Worm (Caenorhabditis elegans) whole organism, L4 larva: ENCODE results near the gene B0212.3.

Experiments used
- Y105C5A.15 ChIP-seq: fragments of 200-800 bp; sonication (Bioruptor generic); IDR thresholded peaks from 2 replicates; pipeline ENCODE4 v1.3.6; 2022; ENCODE audit warnings: missing genetic modification characterization, missing compliant biosample characterization
- ZK337.2 ChIP-seq: fragments of 200-800 bp; sonication (Bioruptor generic); IDR thresholded peaks from 2 replicates; pipeline ENCODE4 v1.3.6; 2022; ENCODE audit warnings: missing genetic modification reagents, missing genetic modification characterization, missing compliant biosample characterization
- ZK546.5 ChIP-seq, 2 experiments: sonication (generic microtip); optimal IDR thresholded peaks; 2 replicates each; lab custom pipeline; 2017; ENCODE audit warnings: missing biosample characterization in 2 of 2, missing genetic modification characterization in 2 of 2
- hif-1 ChIP-seq, 2 experiments: sonication (generic microtip); optimal IDR thresholded peaks; 2 replicates each; lab custom pipeline; 2016 to 2017; ENCODE audit warnings: missing compliant biosample characterization in 2 of 2, missing genetic modification characterization in 2 of 2, missing genetic modification reagents in 2 of 2, missing genotype in 2 of 2, mild to moderate bottlenecking in 1 of 2
- lin-13 ChIP-seq: fragments of 150-350 bp; optimal IDR thresholded peaks from 2 replicates; lab custom pipeline; 2014; ENCODE audit warnings: missing biosample characterization, missing genetic modification reagents, missing genetic modification characterization
- lin-15B ChIP-seq: fragments of 150-350 bp; sonication (generic microtip); optimal IDR thresholded peaks from 3 replicates; lab custom pipeline; 2014; ENCODE audit warnings: missing biosample characterization, missing genetic modification characterization
- lin-39 ChIP-seq: fragments of 150-350 bp; optimal IDR thresholded peaks from 2 replicates; lab custom pipeline; 2014; ENCODE audit warnings: missing biosample characterization, missing genetic modification reagents, missing genetic modification characterization
- nhr-11 ChIP-seq: fragments of 150-350 bp; optimal IDR thresholded peaks from 2 replicates; lab custom pipeline; 2014; ENCODE audit warnings: missing biosample characterization, missing genetic modification characterization
- nhr-28 ChIP-seq: fragments of 150-350 bp; optimal IDR thresholded peaks from 2 replicates; lab custom pipeline; 2014; ENCODE audit warnings: missing biosample characterization, missing genetic modification characterization
- nhr-76 ChIP-seq: fragments of 150-350 bp; optimal IDR thresholded peaks from 2 replicates; lab custom pipeline; 2014; ENCODE audit warnings: missing biosample characterization, missing genetic modification characterization
- saeg-2 ChIP-seq: fragments of 200-800 bp; sonication (Bioruptor generic); IDR thresholded peaks from 2 replicates; pipeline ENCODE4 v1.3.6; 2022; ENCODE audit warnings: missing genetic modification reagents, missing genetic modification characterization, missing compliant biosample characterization
- sdz-12 ChIP-seq: fragments of 200-800 bp; sonication (Bioruptor generic); optimal IDR thresholded peaks from 2 replicates; lab custom pipeline; 2018; ENCODE audit warnings: mild to moderate bottlenecking, missing genetic modification characterization, missing compliant biosample characterization
- unc-62 ChIP-seq, 3 experiments: fragments of 150-350 bp in 1 of 3; sonication (generic microtip); optimal IDR thresholded peaks in 2 of 3; peaks in 1 of 3; 1 replicate in 1 of 3; 2 replicates in 2 of 3; lab custom pipeline; 2014 to 2017; ENCODE audit warnings: missing biosample characterization in 3 of 3, missing genetic modification characterization in 3 of 3, missing genetic modification reagents in 3 of 3, missing genotype in 1 of 3
- ztf-11 ChIP-seq: fragments of 150-350 bp; optimal IDR thresholded peaks from 2 replicates; lab custom pipeline; 2014; ENCODE audit warnings: missing biosample characterization, missing genetic modification characterization

- TF ChIP-seq saeg-2 (GFP tag; lab: Robert Waterston, UW) (no peak), nhr-28 (no peak), Y105C5A.15 (GFP tag; lab: Robert Waterston, UW) (no peak), nhr-11 (tag; lab: Kevin White, UChicago) (no peak), lin-13 (GFP tag; lab: Kevin White, UChicago) (no peak), unc-62 (GFP tag; optimal IDR thresholded peaks at IDR 0.05 in 1 of 2; lab: Kevin White, UChicago) (peak in 1 of 2 experiments; percentile 72), unc-62 (tag; optimal IDR thresholded peaks at IDR 0.05; lab: Kevin White, UChicago) (no peak), ZK337.2 (no peak), ZK546.5 (tag; optimal IDR thresholded peaks at IDR 0.05; lab: Kevin White, UChicago) (no peak), ztf-11 (tag; lab: Kevin White, UChicago) (no peak), lin-15B (tag; lab: Kevin White, UChicago) (no peak), lin-39 (tag; lab: Kevin White, UChicago) (no peak), sdz-12 (GFP tag; lab: Kevin White, UChicago) (no peak), hif-1 (tag; optimal IDR thresholded peaks at IDR 0.05; lab: Kevin White, UChicago) (no peak), nhr-76 (tag; lab: Kevin White, UChicago) (no peak)
Measured at ce11 chrIV:3578667-3579066, 38.7 kb downstream of the B0212.3 start.
